Worm (Caenorhabditis elegans) whole organism, late embryonic: ENCODE measurements around the gene T01B7.9.

Experiments
- ceh-19 ChIP-seq: fragments of 200-800 bp; sonication (Bioruptor generic); optimal IDR thresholded peaks from 2 replicates; lab custom pipeline; 2018; ENCODE audit warnings: mild to moderate bottlenecking, missing genetic modification characterization, missing compliant biosample characterization
- elt-4 ChIP-seq: sonication (generic microtip); optimal IDR thresholded peaks from 2 replicates; lab custom pipeline; 2016; ENCODE audit warnings: missing genetic modification characterization, missing compliant biosample characterization
- fkh-10 ChIP-seq: fragments of 150-350 bp; optimal IDR thresholded peaks from 2 replicates; lab custom pipeline; 2014; ENCODE audit warnings: missing biosample characterization, missing genetic modification reagents, missing genetic modification characterization
- hlh-13 ChIP-seq: fragments of 200-800 bp; sonication (Bioruptor generic); optimal IDR thresholded peaks from 2 replicates; lab custom pipeline; 2018; ENCODE audit warnings: mild to moderate bottlenecking, missing genetic modification characterization, missing compliant biosample characterization
- hlh-30 ChIP-seq: sonication (generic microtip); optimal IDR thresholded peaks from 2 replicates; lab custom pipeline; 2017; ENCODE audit warnings: antibody characterized with exemption, missing genetic modification characterization, missing compliant biosample characterization; ENCODE audit not compliant: insufficient read depth
- nhr-11 ChIP-seq: fragments of 150-350 bp; optimal IDR thresholded peaks from 2 replicates; lab custom pipeline; 2014; ENCODE audit warnings: missing biosample characterization, missing genetic modification characterization
- pat-9 ChIP-seq: fragments of 200-800 bp; sonication (Bioruptor generic); optimal IDR thresholded peaks from 2 replicates; lab custom pipeline; 2018; ENCODE audit warnings: mild to moderate bottlenecking, missing genetic modification characterization, moderate library complexity, missing compliant biosample characterization
- sox-4 ChIP-seq: sonication (generic microtip); optimal IDR thresholded peaks from 2 replicates; lab custom pipeline; 2017; ENCODE audit warnings: mild to moderate bottlenecking, missing genetic modification characterization, inconsistent platforms, missing compliant biosample characterization
- tbx-2 ChIP-seq: sonication (generic microtip); optimal IDR thresholded peaks from 2 replicates; lab custom pipeline; 2016; ENCODE audit warnings: missing genetic modification characterization, missing compliant biosample characterization

- TF ChIP-seq tbx-2 (tag; lab: Kevin White, UChicago) (no peak), pat-9 (tag; lab: Kevin White, UChicago) (no peak), hlh-13 (GFP tag; lab: Kevin White, UChicago) (no peak), sox-4 (tag; lab: Kevin White, UChicago) (no peak), ceh-19 (no peak), hlh-30 (tag; lab: Kevin White, UChicago) (no peak), elt-4 (tag; lab: Kevin White, UChicago) (no peak), nhr-11 (tag; lab: Kevin White, UChicago) (no peak), fkh-10 (GFP tag; lab: Kevin White, UChicago) (no peak)
These were observed 23.5 kb upstream of the T01B7.9 start for ce11 chrII:8750056-8750455.
